Worm (Caenorhabditis elegans) whole organism, L2 larva: ENCODE results near the gene Y51H4A.941.

Source experiments
- C34F6.9 ChIP-seq: fragments of 150-350 bp; optimal IDR thresholded peaks from 2 replicates; lab custom pipeline; 2014; ENCODE audit warnings: missing biosample characterization, missing genetic modification characterization
- R02D3.7 ChIP-seq: fragments of 150-350 bp; optimal IDR thresholded peaks from 2 replicates; lab custom pipeline; 2014; ENCODE audit warnings: missing biosample characterization, missing genetic modification characterization
- Y55F3AM.14 ChIP-seq: fragments of 200-800 bp; sonication (Bioruptor generic); optimal IDR thresholded peaks from 2 replicates; lab custom pipeline; 2018; ENCODE audit warnings: mild to moderate bottlenecking, missing genetic modification characterization, missing compliant biosample characterization
- ZK546.5 ChIP-seq: sonication (generic microtip); optimal IDR thresholded peaks from 2 replicates; lab custom pipeline; 2017; ENCODE audit warnings: missing biosample characterization, missing genetic modification characterization
- alr-1 ChIP-seq: fragments of 150-350 bp; optimal IDR thresholded peaks from 2 replicates; lab custom pipeline; 2014; ENCODE audit warnings: missing biosample characterization, missing genetic modification characterization
- aly-2 ChIP-seq: fragments of 150-350 bp; optimal IDR thresholded peaks from 2 replicates; lab custom pipeline; 2014; ENCODE audit warnings: missing biosample characterization, missing genetic modification characterization
- ama-1 ChIP-seq: fragments of 150-350 bp; optimal IDR thresholded peaks from 2 replicates; lab custom pipeline; 2018; ENCODE audit warnings: inconsistent platforms
- blmp-1 ChIP-seq: sonication (generic microtip); optimal IDR thresholded peaks from 2 replicates; lab custom pipeline; 2017; ENCODE audit warnings: missing genetic modification characterization, mild to moderate bottlenecking, missing compliant biosample characterization, antibody characterized with exemption, moderate library complexity; ENCODE audit not compliant: insufficient read depth
- ceh-16 ChIP-seq: fragments of 150-350 bp; optimal IDR thresholded peaks from 2 replicates; lab custom pipeline; 2014; ENCODE audit warnings: missing biosample characterization, missing genetic modification characterization
- ceh-82 ChIP-seq: fragments of 150-350 bp; optimal IDR thresholded peaks from 2 replicates; lab custom pipeline; 2014; ENCODE audit warnings: missing biosample characterization, missing genetic modification characterization
- egl-27 ChIP-seq: sonication (generic microtip); optimal IDR thresholded peaks from 3 replicates; lab custom pipeline; 2017; ENCODE audit warnings: missing biosample characterization, missing genetic modification reagents, missing genetic modification characterization
- elt-3 ChIP-seq: sonication (generic microtip); optimal IDR thresholded peaks from 2 replicates; lab custom pipeline; 2017; ENCODE audit warnings: missing biosample characterization, missing genetic modification characterization
- fos-1 ChIP-seq: fragments of 150-350 bp; optimal IDR thresholded peaks from 2 replicates; lab custom pipeline; 2014; ENCODE audit warnings: missing biosample characterization, missing genetic modification characterization
- gmeb-1 ChIP-seq: fragments of 150-350 bp; optimal IDR thresholded peaks from 2 replicates; lab custom pipeline; 2014; ENCODE audit warnings: missing biosample characterization, missing genetic modification characterization
- lin-11 ChIP-seq: fragments of 150-350 bp; sonication (generic microtip); optimal IDR thresholded peaks from 2 replicates; lab custom pipeline; 2014; ENCODE audit warnings: missing biosample characterization, missing genetic modification characterization, inconsistent platforms, mixed read lengths
- lin-13 ChIP-seq: fragments of 150-350 bp; optimal IDR thresholded peaks from 2 replicates; lab custom pipeline; 2014; ENCODE audit warnings: missing biosample characterization, missing genetic modification reagents, missing genetic modification characterization
- lin-39 ChIP-seq: fragments of 150-350 bp; optimal IDR thresholded peaks from 2 replicates; lab custom pipeline; 2014; ENCODE audit warnings: missing biosample characterization, missing genetic modification reagents, missing genetic modification characterization
- lsy-2 ChIP-seq, 2 experiments: fragments of 150-350 bp in 1 of 2; sonication (generic microtip) in 1 of 2; optimal IDR thresholded peaks; 2 replicates each; lab custom pipeline; 2014 to 2017; ENCODE audit warnings: missing biosample characterization in 2 of 2, missing genetic modification characterization in 2 of 2
- mab-5 ChIP-seq: fragments of 150-350 bp; optimal IDR thresholded peaks from 2 replicates; lab custom pipeline; 2014; ENCODE audit warnings: missing biosample characterization, missing genetic modification characterization
- nhr-10 ChIP-seq: sonication (generic microtip); optimal IDR thresholded peaks from 2 replicates; lab custom pipeline; 2017; ENCODE audit warnings: missing biosample characterization, missing genetic modification characterization
- nhr-11 ChIP-seq: fragments of 150-350 bp; optimal IDR thresholded peaks from 2 replicates; lab custom pipeline; 2014; ENCODE audit warnings: missing biosample characterization, missing genetic modification characterization
- nhr-12 ChIP-seq: fragments of 150-350 bp; optimal IDR thresholded peaks from 2 replicates; lab custom pipeline; 2014; ENCODE audit warnings: missing biosample characterization, missing genetic modification characterization
- nhr-129 ChIP-seq: fragments of 150-350 bp; optimal IDR thresholded peaks from 2 replicates; lab custom pipeline; 2014; ENCODE audit warnings: missing biosample characterization, missing genetic modification characterization
- nhr-6 ChIP-seq: fragments of 150-350 bp; optimal IDR thresholded peaks from 2 replicates; lab custom pipeline; 2014; ENCODE audit warnings: missing biosample characterization, missing genetic modification characterization
- nhr-77 ChIP-seq: fragments of 150-350 bp; optimal IDR thresholded peaks from 2 replicates; lab custom pipeline; 2014; ENCODE audit warnings: missing biosample characterization, missing genetic modification characterization
- peb-1 ChIP-seq: fragments of 150-350 bp; optimal IDR thresholded peaks from 2 replicates; lab custom pipeline; 2014; ENCODE audit warnings: missing biosample characterization, missing genetic modification characterization
- sem-4 ChIP-seq: fragments of 150-350 bp; optimal IDR thresholded peaks from 2 replicates; lab custom pipeline; 2014; ENCODE audit warnings: missing biosample characterization, missing genetic modification reagents, missing genetic modification characterization
- skn-1 ChIP-seq: sonication (generic microtip); optimal IDR thresholded peaks from 2 replicates; lab custom pipeline; 2017; ENCODE audit warnings: missing biosample characterization, missing genetic modification characterization
- sma-3 ChIP-seq: sonication (generic microtip); optimal IDR thresholded peaks from 2 replicates; lab custom pipeline; 2016; ENCODE audit warnings: missing genetic modification reagents, missing genetic modification characterization, missing compliant biosample characterization
- unc-55 ChIP-seq: fragments of 150-350 bp; sonication (generic microtip); optimal IDR thresholded peaks from 3 replicates; lab custom pipeline; 2014; ENCODE audit warnings: missing biosample characterization, missing genetic modification reagents, missing genetic modification characterization
- unc-62 ChIP-seq: fragments of 150-350 bp; optimal IDR thresholded peaks from 2 replicates; lab custom pipeline; 2014; ENCODE audit warnings: missing biosample characterization, missing genetic modification reagents, missing genetic modification characterization
- ztf-1 ChIP-seq: fragments of 200-800 bp; sonication (Bioruptor generic); conservative IDR thresholded peaks from 2 replicates; pipeline ENCODE4 v1.3.6; 2022; ENCODE audit warnings: missing genetic modification characterization, missing compliant biosample characterization
- ztf-4 ChIP-seq: fragments of 150-350 bp; optimal IDR thresholded peaks from 2 replicates; lab custom pipeline; 2014; ENCODE audit warnings: missing biosample characterization, missing genetic modification characterization

Y51H4A.941 gene

DNA sequence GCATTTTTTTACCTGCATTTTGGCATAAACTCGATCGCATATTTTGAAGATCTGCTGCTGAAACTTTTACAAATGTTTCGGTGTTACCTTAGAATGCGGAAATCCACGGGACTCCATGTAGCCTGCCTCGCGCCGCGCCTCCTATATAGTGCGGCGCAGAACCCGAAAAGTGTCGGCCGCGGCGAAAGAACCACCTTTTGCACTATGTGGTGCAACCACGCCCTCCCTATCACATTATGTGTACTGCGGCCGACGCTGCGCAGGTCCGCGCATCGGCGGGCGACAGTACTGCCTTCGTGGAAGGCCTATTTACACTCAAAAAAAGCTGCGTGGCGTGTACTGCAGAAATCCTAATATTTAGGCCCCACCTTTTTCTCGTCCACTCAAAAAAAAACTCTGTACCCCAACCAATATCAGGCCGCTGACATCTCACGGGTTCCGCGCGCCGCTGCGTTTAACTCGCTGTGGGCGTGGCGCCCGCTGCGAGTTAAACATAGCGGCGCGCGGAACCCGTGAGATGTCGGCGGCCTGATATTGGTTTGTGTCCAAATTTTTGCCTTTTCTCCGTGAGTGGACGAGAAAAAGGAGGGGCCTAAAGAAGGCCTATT lies 27.6 kb upstream of the Y51H4A.941 start:
- TF ChIP-seq skn-1: no peak
- no peak for TF ChIP-seq ztf-1 (GFP tag; lab: Robert Waterston, UW)
- TF ChIP-seq unc-62 (GFP tag; lab: Kevin White, UChicago): no peak
- TF ChIP-seq lin-39 (tag; lab: Kevin White, UChicago): no peak
- no peak for TF ChIP-seq nhr-11 (tag; lab: Kevin White, UChicago)

- no peak for TF ChIP-seq nhr-11 (tag; lab: Kevin White, UChicago)
- TF ChIP-seq blmp-1: no peak
- no peak for TF ChIP-seq Y55F3AM.14 (GFP tag; lab: Kevin White, UChicago)
- TF ChIP-seq ztf-4 (tag; lab: Kevin White, UChicago): no peak
- no peak for TF ChIP-seq peb-1
- TF ChIP-seq lsy-2 (tag; optimal IDR thresholded peaks at IDR 0.05; lab: Kevin White, UChicago): no peak
- TF ChIP-seq alr-1 (tag; lab: Kevin White, UChicago): no peak
- TF ChIP-seq nhr-129: no peak
- TF ChIP-seq aly-2 (tag; lab: Kevin White, UChicago): no peak
- no peak for TF ChIP-seq ceh-16 (tag; lab: Kevin White, UChicago)
- TF ChIP-seq fos-1 (tag; lab: Kevin White, UChicago): no peak
Measured at ce11 chrIV:16720412-16720811, 25.9 kb upstream of the Y51H4A.941 start, which contains the start of gene Y51H4A.22. Gene Y51H4A.22 (plus strand): TSS chrIV:16720712.

DNA sequence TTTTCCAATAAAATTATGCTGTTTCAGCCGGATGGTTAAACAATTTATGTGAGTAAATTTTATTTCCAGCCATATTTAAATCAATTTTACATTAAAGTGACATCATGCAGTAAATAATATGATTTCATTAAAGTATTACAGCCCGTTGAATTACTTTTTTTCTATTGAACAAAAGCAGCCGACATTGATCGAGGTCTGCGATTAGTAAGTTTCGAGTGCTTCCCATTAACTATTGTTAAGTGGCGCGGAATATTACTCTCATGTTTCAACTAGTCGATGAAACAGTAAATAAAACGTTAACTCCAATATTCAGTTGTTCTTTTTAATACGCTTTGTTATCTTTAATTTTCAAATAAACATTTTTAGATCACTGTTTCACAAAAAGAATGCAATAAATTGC lies 24.2 kb upstream of the Y51H4A.941 start:
- TF ChIP-seq mab-5: no peak
- no peak for TF ChIP-seq ceh-16 (tag; lab: Kevin White, UChicago)
- no peak for TF ChIP-seq C34F6.9 (tag; lab: Kevin White, UChicago)
- TF ChIP-seq sem-4 (tag; lab: Kevin White, UChicago): no peak
- TF ChIP-seq gmeb-1 (tag; lab: Kevin White, UChicago): no peak
- TF ChIP-seq nhr-12 (tag; lab: Kevin White, UChicago): no peak
- no peak for TF ChIP-seq nhr-6
- no peak for TF ChIP-seq ZK546.5 (tag; lab: Kevin White, UChicago)
- no peak for TF ChIP-seq lin-39 (tag; lab: Kevin White, UChicago)
- no peak for TF ChIP-seq nhr-77 (tag; lab: Kevin White, UChicago)
- no peak for TF ChIP-seq sma-3
- no peak for TF ChIP-seq alr-1 (tag; lab: Kevin White, UChicago)
- TF ChIP-seq ama-1 (lab: Kevin White, UChicago): no peak
- TF ChIP-seq egl-27: no peak

DNA sequence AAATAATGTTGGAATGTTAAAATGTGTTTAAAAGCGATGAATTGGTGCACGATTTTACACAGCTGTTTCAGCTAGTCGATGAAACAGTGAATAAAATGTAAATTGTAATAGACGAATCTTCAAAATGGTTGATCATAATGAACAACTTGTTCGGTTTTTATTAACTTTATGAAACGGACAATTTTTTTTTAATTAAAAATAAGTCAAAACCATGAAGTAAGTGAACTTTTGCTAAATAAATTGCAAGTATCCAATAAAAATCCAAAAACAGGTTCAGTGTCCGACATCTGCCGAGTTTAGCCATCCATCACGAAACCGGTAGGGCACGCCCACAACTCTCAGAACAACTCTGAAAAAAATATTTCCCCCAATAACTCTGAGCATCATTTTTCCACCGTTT lies 15.8 kb upstream of the Y51H4A.941 start:
- TF ChIP-seq elt-3 (tag; lab: Kevin White, UChicago) (no peak), skn-1 (no peak), lin-11 (tag; lab: Kevin White, UChicago) (no peak), nhr-10 (tag; lab: Kevin White, UChicago) (no peak)

DNA sequence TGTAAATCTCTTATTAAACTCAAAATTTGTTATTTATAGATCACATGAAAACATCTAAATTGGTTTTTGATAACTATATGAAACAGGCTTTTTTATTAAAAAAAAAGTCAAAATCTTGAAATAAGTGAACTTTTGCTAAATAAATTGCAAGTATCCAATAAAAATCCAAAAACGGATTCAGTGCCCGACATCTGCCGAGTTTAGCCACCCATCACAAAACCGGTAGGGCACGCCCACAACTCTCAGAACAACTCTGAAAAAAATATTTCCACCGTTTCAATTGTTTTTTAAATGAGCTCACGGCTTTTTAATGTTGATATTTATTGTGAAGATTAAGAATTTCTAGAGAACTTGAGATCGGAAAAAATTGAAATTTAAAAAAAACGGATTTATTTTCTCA lies 15.2 kb upstream of the Y51H4A.941 start:
- TF ChIP-seq ceh-82: no peak
- no peak for TF ChIP-seq nhr-6
- no peak for TF ChIP-seq ztf-4 (tag; lab: Kevin White, UChicago)
- TF ChIP-seq Y55F3AM.14 (GFP tag; lab: Kevin White, UChicago): no peak
- TF ChIP-seq C34F6.9 (tag; lab: Kevin White, UChicago): no peak
- TF ChIP-seq nhr-10 (tag; lab: Kevin White, UChicago): no peak
- no peak for TF ChIP-seq elt-3 (tag; lab: Kevin White, UChicago)
- TF ChIP-seq R02D3.7: no peak
- no peak for TF ChIP-seq unc-62 (GFP tag; lab: Kevin White, UChicago)

- TF ChIP-seq elt-3 (tag; lab: Kevin White, UChicago) (no peak), lin-11 (tag; lab: Kevin White, UChicago) (no peak), lin-13 (GFP tag; lab: Kevin White, UChicago) (no peak), sma-3 (no peak), blmp-1 (no peak), unc-55 (GFP tag; lab: Kevin White, UChicago) (no peak), sem-4 (tag; lab: Kevin White, UChicago) (no peak), gmeb-1 (tag; lab: Kevin White, UChicago) (no peak)
Measured at ce11 chrIV:16706950-16707349, 12.5 kb upstream of the Y51H4A.941 start.
